Worm (Caenorhabditis elegans): Measurements from ENCODE around the gene D1086.3.
"Not testable (repeated sequence)": the region's sequence is repeated elsewhere in the genome, so short reads cannot be mapped to it uniquely, and the experiment has no call there.

Gene D1086.3

DNA sequence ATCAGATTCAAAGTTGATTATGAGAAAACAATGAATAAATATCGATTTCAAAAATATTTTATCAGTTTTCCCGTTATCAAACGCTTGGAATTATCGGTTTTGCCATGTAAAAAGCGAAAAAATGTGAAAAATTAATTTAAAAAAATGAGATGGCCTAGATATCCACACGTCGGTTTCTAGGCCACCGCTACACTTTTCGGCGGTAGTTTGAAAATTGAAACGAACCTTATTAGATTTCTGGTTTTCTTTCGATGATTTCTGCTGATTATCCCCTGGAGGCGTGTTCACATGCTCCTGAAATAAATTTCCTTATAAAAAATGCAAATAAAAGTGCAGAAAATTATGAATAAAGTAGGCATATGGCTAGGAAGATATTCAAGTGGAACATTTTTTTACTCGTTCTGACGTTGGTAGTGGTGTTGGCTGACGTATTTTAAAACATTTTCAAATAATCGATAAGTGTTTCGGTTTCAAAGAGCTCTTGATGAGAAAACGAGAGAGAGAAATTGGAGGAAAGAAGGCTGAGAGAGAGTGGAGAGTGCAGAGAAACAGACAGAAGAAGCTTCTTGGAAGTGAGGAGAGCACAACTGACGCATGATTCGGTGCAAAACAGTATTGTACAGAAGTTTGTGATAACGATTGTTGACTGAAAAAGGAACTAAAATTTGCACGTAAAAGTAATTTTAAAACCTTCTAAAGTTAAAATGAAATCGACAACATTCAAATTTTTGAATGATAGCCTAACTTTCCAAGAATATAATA, 40.6 kb downstream of the D1086.3 start:
- TF ChIP-seq ref-1 (GFP tag; conservative IDR thresholded peaks at IDR 0.05) = no peak
- no peak for TF ChIP-seq ztf-23 (GFP tag; IDR thresholded peaks at IDR 0.05)
- no peak for TF ChIP-seq ztf-29 (GFP tag; IDR thresholded peaks at IDR 0.05)

- TF ChIP-seq flt-1 (GFP tag; IDR thresholded peaks at IDR 0.05) (no peak), klf-2 (GFP tag; conservative IDR thresholded peaks at IDR 0.05) (no peak), ref-1 (GFP tag; conservative IDR thresholded peaks at IDR 0.05) (no peak), tab-1 (GFP tag; IDR thresholded peaks at IDR 0.05) (no peak), ztf-29 (GFP tag; IDR thresholded peaks at IDR 0.05) (no peak), T22C8.4 (GFP tag; IDR thresholded peaks at IDR 0.05) (no peak), ztf-23 (GFP tag; IDR thresholded peaks at IDR 0.05) (no peak), cog-1 (tag; optimal IDR thresholded peaks at IDR 0.05) (no peak), med-1 (GFP tag; optimal IDR thresholded peaks at IDR 0.05; ENCODE audit: insufficient read depth) (no peak)
These were observed 42.3 kb downstream of the D1086.3 start for ce11 chrV:14134757-14135441.

ce11 chrV:14136152-14136551, 43.6 kb downstream of the D1086.3 start:
- TF ChIP-seq cog-1 (tag; optimal IDR thresholded peaks at IDR 0.05) = peak; percentile 40
- no peak for TF ChIP-seq ref-1 (GFP tag; conservative IDR thresholded peaks at IDR 0.05)
- no peak for TF ChIP-seq tab-1 (GFP tag; IDR thresholded peaks at IDR 0.05)
- no peak for TF ChIP-seq med-1 (GFP tag; optimal IDR thresholded peaks at IDR 0.05; ENCODE audit: insufficient read depth)
- TF ChIP-seq flt-1 (GFP tag; IDR thresholded peaks at IDR 0.05) = 0 out of 2 replicates have a peak, but pooled peaks have one; percentile 6

DNA sequence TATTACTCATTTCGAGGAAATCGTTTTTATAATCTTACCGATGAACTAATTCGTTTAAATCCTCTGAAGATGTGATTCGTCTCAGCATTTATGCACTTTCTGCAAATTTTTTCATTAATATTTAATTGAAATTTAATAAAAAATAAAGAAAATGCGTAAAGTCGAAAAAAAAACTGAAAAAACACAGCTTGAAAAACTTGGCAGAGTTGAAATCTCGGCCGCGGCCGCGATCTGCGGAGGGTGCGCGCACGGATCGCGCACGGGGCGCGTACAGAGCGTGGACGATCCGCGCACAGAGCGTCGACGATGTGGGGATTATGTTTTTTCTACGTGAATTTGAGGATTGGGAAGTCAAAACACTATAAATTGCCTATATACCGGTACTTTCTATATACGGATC, 45.2 kb downstream of the D1086.3 start, which contains the start of gene AH10.4:
Gene AH10.4 (minus strand): TSS at position 101 of the 400 bp plus-strand sequence.
- not testable (repeated sequence) for TF ChIP-seq ztf-29 (GFP tag; IDR thresholded peaks at IDR 0.05); tab-1 (GFP tag; IDR thresholded peaks at IDR 0.05); ref-1 (GFP tag; conservative IDR thresholded peaks at IDR 0.05)

DNA sequence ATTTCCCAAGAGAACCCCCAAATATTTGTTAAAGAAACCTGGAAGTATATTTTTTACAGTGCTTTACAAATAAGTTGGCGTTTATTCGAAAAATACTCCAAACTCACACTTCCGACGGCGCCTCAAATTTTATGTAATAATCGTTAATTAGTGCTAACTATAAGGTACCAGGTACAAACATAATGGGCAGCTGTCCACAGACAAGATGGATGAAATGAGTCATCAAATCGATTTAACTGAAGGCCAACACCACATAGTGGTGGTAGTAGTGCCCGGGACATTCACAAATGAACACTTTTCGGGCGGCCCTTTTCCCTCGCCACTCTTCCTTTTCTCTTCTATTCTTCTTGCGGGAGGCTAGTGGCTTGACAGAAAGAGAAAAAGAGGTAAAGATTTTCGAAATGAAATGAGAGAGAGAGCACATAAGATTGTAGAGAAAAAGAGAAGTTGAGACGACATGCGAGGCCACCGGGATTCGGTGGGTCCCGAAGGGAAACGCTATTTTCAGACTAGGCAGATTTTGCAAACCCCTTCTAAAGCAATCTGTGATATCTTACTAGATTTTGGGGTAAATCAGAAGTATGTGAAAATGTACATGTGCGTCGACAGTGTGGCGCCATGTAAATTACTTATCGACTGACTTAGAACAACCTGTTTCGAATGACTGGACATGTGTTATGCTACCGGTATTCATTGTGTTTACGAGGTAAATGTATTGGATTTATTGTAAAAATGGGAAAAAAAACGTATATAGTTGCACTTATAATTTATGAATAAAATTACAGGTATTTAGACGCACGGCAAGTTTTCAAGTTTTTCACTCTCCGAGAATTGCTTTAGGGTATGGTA, 46.9 kb downstream of the D1086.3 start:
- TF ChIP-seq ztf-23 (GFP tag; IDR thresholded peaks at IDR 0.05) = no peak
- peak; percentile 4 for TF ChIP-seq cog-1 (tag; optimal IDR thresholded peaks at IDR 0.05)

DNA sequence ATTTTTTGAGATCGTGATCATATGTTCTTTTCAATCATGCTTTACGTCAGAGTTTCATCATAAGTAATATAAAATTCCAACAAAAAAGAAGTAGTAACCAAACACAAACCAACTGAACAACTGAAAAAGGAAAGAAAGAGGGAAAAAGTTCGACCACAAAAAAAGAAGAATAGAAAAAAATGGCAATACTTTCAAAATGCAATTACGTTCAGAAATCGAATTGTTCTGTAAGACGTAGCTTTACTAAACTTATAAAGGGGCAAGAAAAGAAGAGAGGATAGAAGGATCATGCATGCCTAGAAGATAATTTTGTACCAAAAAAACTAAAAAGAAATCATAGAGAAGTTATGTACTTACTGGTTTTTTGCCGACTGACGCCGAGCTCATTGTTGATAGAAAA, 48.1 kb downstream of the D1086.3 start:
- TF ChIP-seq ztf-23 (GFP tag; IDR thresholded peaks at IDR 0.05) (no peak), cog-1 (tag; optimal IDR thresholded peaks at IDR 0.05) (no peak), T22C8.4 (GFP tag; IDR thresholded peaks at IDR 0.05) (no peak), ztf-29 (GFP tag; IDR thresholded peaks at IDR 0.05) (no peak), ref-1 (GFP tag; conservative IDR thresholded peaks at IDR 0.05) (no peak), med-1 (GFP tag; optimal IDR thresholded peaks at IDR 0.05; ENCODE audit: insufficient read depth) (no peak), tab-1 (GFP tag; IDR thresholded peaks at IDR 0.05) (no peak)

DNA sequence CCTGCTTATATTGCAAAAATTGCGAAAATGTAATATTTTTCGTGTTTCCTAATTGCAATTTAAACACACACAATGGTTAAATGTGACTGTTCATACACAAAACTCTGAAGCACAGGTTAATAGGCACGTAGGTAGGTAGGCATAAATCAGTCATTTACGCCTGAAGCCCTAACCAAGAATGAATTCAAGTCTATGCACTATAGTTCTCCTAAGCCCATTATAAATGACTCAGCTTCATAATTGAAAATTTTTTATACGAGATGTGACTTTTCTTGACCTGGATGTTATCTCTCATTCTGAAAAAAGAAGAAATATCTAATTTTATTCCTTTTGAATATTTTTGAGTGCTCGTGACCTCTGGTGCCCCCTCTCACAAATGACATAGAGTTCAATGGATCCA, 49.3 kb downstream of the D1086.3 start:
- TF ChIP-seq med-1 (GFP tag; optimal IDR thresholded peaks at IDR 0.05; ENCODE audit: insufficient read depth) (no peak), ref-1 (GFP tag; conservative IDR thresholded peaks at IDR 0.05) (no peak), tab-1 (GFP tag; IDR thresholded peaks at IDR 0.05) (no peak), ztf-23 (GFP tag; IDR thresholded peaks at IDR 0.05) (no peak), klf-2 (GFP tag; conservative IDR thresholded peaks at IDR 0.05) (no peak), flt-1 (GFP tag; IDR thresholded peaks at IDR 0.05) (no peak), ztf-29 (GFP tag; IDR thresholded peaks at IDR 0.05) (no peak)
